Fruit fly (Drosophila melanogaster) S2 (cell line): Measurements from ENCODE around the gene CG18789.

Experiments
- CG8478 ChIP-seq: fragments of >200 bp; optimal IDR thresholded peaks from 2 replicates; lab custom pipeline; 2018
- CTCF ChIP-seq, 2 experiments: fragments of >200 bp; optimal IDR thresholded peaks; 2 replicates each; lab custom pipeline; 2018

DNA sequence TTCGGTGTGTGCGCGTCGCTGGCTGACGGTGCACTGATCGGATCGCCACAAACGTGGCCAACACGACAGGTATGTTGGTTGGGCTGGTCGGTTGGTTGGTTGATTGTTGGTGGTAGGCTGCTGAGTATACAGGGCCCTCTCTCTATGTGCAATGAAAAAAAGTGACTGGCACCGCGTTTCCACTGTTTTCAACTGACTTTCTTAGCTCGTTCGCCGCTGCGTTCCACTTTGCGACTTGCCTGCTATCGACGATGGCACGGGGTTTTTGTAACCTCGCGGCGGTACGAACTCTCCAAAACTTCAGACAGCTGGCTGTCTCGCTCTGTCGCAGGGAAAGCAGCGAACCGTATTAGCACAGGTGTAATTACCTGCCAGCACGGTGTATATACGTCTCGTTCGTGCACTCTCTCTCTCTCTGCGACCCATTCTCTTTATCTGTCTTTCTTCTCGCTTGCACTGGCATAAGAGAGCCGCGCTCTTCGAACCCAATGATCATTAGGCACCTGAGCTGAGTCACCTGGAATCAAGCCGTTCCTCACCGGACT is 24.3 kb downstream of the CG18789 start:
- TF ChIP-seq CG8478 (no peak), CTCF (optimal IDR thresholded peaks at IDR 0.05; lab: Kevin White, UChicago) (no peak)
